Worm (Caenorhabditis elegans) whole organism, L4 larva: ENCODE data around the gene bris-1.

Experiments
- F37D6.2 ChIP-seq: sonication (generic microtip); optimal IDR thresholded peaks from 2 replicates; lab custom pipeline; 2016; ENCODE audit warnings: mild to moderate bottlenecking, missing genetic modification characterization, missing compliant biosample characterization
- F44E2.7 ChIP-seq: fragments of 200-800 bp; sonication (Bioruptor generic); IDR thresholded peaks from 2 replicates; pipeline ENCODE4 v2.1.2; 2022; ENCODE audit warnings: missing genetic modification characterization, missing compliant biosample characterization
- T20F7.1 ChIP-seq: fragments of 200-800 bp; sonication (Bioruptor generic); optimal IDR thresholded peaks from 2 replicates; lab custom pipeline; 2018; ENCODE audit warnings: mild to moderate bottlenecking, missing genetic modification characterization, missing compliant biosample characterization
- Y5F2A.4 ChIP-seq: fragments of 200-800 bp; sonication (Bioruptor generic); optimal IDR thresholded peaks from 2 replicates; lab custom pipeline; 2018; ENCODE audit warnings: mild to moderate bottlenecking, missing genetic modification characterization, missing compliant biosample characterization
- ZK337.2 ChIP-seq: fragments of 200-800 bp; sonication (Bioruptor generic); IDR thresholded peaks from 2 replicates; pipeline ENCODE4 v1.3.6; 2022; ENCODE audit warnings: missing genetic modification reagents, missing genetic modification characterization, missing compliant biosample characterization
- ceh-20 ChIP-seq: fragments of 200-800 bp; sonication (Bioruptor generic); IDR thresholded peaks from 2 replicates; pipeline ENCODE4 v1.3.6; 2022; ENCODE audit warnings: missing genetic modification reagents, missing genetic modification characterization, missing compliant biosample characterization
- ceh-62 ChIP-seq: sonication (generic microtip); optimal IDR thresholded peaks from 2 replicates; lab custom pipeline; 2017; ENCODE audit warnings: missing biosample characterization, missing genetic modification characterization
- cey-2 ChIP-seq: sonication (generic microtip); optimal IDR thresholded peaks from 3 replicates; lab custom pipeline; 2017; ENCODE audit warnings: missing genetic modification characterization, mild to moderate bottlenecking, missing compliant biosample characterization, antibody characterized with exemption, borderline replicate concordance; ENCODE audit not compliant: insufficient read depth
- daf-16 ChIP-seq, 3 experiments: sonication (generic microtip); optimal IDR thresholded peaks; 2 replicates each; lab custom pipeline; 2016 to 2017; ENCODE audit warnings: missing genetic modification characterization in 3 of 3, missing genetic modification reagents in 3 of 3, mild to moderate bottlenecking in 2 of 3, missing compliant biosample characterization in 2 of 3, missing biosample characterization in 1 of 3, moderate library complexity in 1 of 3
- daf-19 ChIP-seq: fragments of 200-800 bp; sonication (Bioruptor generic); conservative IDR thresholded peaks from 2 replicates; pipeline ENCODE4 v1.3.6; 2022; ENCODE audit warnings: missing genetic modification characterization, missing compliant biosample characterization
- egl-27 ChIP-seq: sonication (generic microtip); optimal IDR thresholded peaks from 3 replicates; lab custom pipeline; 2017; ENCODE audit warnings: missing biosample characterization, missing genetic modification reagents, missing genetic modification characterization
- gei-8 ChIP-seq: fragments of 200-800 bp; sonication (Bioruptor generic); optimal IDR thresholded peaks from 2 replicates; lab custom pipeline; 2018; ENCODE audit warnings: mild to moderate bottlenecking, missing genetic modification characterization, missing compliant biosample characterization
- hif-1 ChIP-seq, 2 experiments: sonication (generic microtip); optimal IDR thresholded peaks; 2 replicates each; lab custom pipeline; 2016 to 2017; ENCODE audit warnings: missing compliant biosample characterization in 2 of 2, missing genetic modification characterization in 2 of 2, missing genetic modification reagents in 2 of 2, missing genotype in 2 of 2, mild to moderate bottlenecking in 1 of 2
- lim-7 ChIP-seq: fragments of 200-800 bp; sonication (Bioruptor generic); IDR thresholded peaks from 2 replicates; pipeline ENCODE4 v1.3.6; 2022; ENCODE audit warnings: missing genetic modification characterization, missing compliant biosample characterization
- lin-15B ChIP-seq: fragments of 150-350 bp; sonication (generic microtip); optimal IDR thresholded peaks from 3 replicates; lab custom pipeline; 2014; ENCODE audit warnings: missing biosample characterization, missing genetic modification characterization
- lin-38 ChIP-seq: fragments of 200-800 bp; sonication (Bioruptor generic); IDR thresholded peaks from 2 replicates; pipeline ENCODE4 v1.3.6; 2022; ENCODE audit warnings: missing genetic modification reagents, missing genetic modification characterization, missing compliant biosample characterization
- lin-39 ChIP-seq: fragments of 150-350 bp; optimal IDR thresholded peaks from 2 replicates; lab custom pipeline; 2014; ENCODE audit warnings: missing biosample characterization, missing genetic modification reagents, missing genetic modification characterization
- madf-9 ChIP-seq: fragments of 200-800 bp; sonication (Bioruptor generic); conservative IDR thresholded peaks from 2 replicates; pipeline ENCODE4 v1.3.6; 2022; ENCODE audit warnings: missing genetic modification reagents, missing genetic modification characterization, missing compliant biosample characterization
- mdl-1 ChIP-seq, 2 experiments: fragments of 150-350 bp in 1 of 2; sonication (generic microtip) in 1 of 2; optimal IDR thresholded peaks; 2 replicates each; lab custom pipeline; 2014 to 2017; ENCODE audit warnings: missing biosample characterization in 2 of 2, missing genetic modification characterization in 2 of 2
- nhr-102 ChIP-seq: sonication (generic microtip); optimal IDR thresholded peaks from 2 replicates; lab custom pipeline; 2016; ENCODE audit warnings: mild to moderate bottlenecking, missing genetic modification characterization, moderate library complexity, missing compliant biosample characterization
- nhr-11 ChIP-seq: fragments of 150-350 bp; optimal IDR thresholded peaks from 2 replicates; lab custom pipeline; 2014; ENCODE audit warnings: missing biosample characterization, missing genetic modification characterization
- nhr-42 ChIP-seq: fragments of 200-800 bp; sonication (Bioruptor generic); IDR thresholded peaks from 2 replicates; pipeline ENCODE4 v1.3.6; 2022; ENCODE audit warnings: missing genetic modification characterization, missing compliant biosample characterization
- nhr-48 ChIP-seq: sonication (generic microtip); optimal IDR thresholded peaks from 2 replicates; lab custom pipeline; 2016; ENCODE audit warnings: mild to moderate bottlenecking, missing genetic modification characterization, missing compliant biosample characterization
- pha-4 ChIP-seq, 2 experiments: fragments of 150-350 bp in 1 of 2; fragments of 200-800 bp in 1 of 2; sonication (Bioruptor generic) in 1 of 2; IDR thresholded peaks in 1 of 2; optimal IDR thresholded peaks in 1 of 2; 2 replicates each; pipeline versions ENCODE4 v1.3.6 to Lab custom; 2014 to 2022; ENCODE audit warnings: missing genetic modification characterization in 2 of 2, missing genetic modification reagents in 2 of 2, missing biosample characterization in 1 of 2, missing compliant biosample characterization in 1 of 2
- php-3 ChIP-seq: fragments of 200-800 bp; sonication (Bioruptor generic); IDR thresholded peaks from 2 replicates; pipeline ENCODE4 v1.3.6; 2022; ENCODE audit warnings: missing genetic modification reagents, missing genetic modification characterization, missing compliant biosample characterization
- skn-1 ChIP-seq: fragments of 150-350 bp; optimal IDR thresholded peaks from 2 replicates; lab custom pipeline; 2014; ENCODE audit warnings: missing biosample characterization, missing genetic modification characterization
- snpc-4 ChIP-seq: fragments of 150-350 bp; optimal IDR thresholded peaks from 2 replicates; lab custom pipeline; 2014; ENCODE audit warnings: missing biosample characterization, missing genetic modification characterization
- tag-97 ChIP-seq: fragments of 200-800 bp; sonication (Bioruptor generic); IDR thresholded peaks from 2 replicates; pipeline ENCODE4 v1.3.6; 2022; ENCODE audit warnings: missing genetic modification characterization, missing compliant biosample characterization
- unc-62 ChIP-seq, 3 experiments: fragments of 150-350 bp in 1 of 3; sonication (generic microtip); optimal IDR thresholded peaks in 2 of 3; peaks in 1 of 3; 1 replicate in 1 of 3; 2 replicates in 2 of 3; lab custom pipeline; 2014 to 2017; ENCODE audit warnings: missing biosample characterization in 3 of 3, missing genetic modification characterization in 3 of 3, missing genetic modification reagents in 3 of 3, missing genotype in 1 of 3
- vab-7 ChIP-seq: fragments of 200-800 bp; sonication (Bioruptor generic); IDR thresholded peaks from 2 replicates; pipeline ENCODE4 v1.3.6; 2022; ENCODE audit warnings: missing genetic modification reagents, missing genetic modification characterization, missing compliant biosample characterization
- zip-2 ChIP-seq: fragments of 150-350 bp; optimal IDR thresholded peaks from 2 replicates; lab custom pipeline; 2014; ENCODE audit warnings: missing biosample characterization, missing genetic modification characterization
- ztf-11 ChIP-seq: fragments of 150-350 bp; optimal IDR thresholded peaks from 2 replicates; lab custom pipeline; 2014; ENCODE audit warnings: missing biosample characterization, missing genetic modification characterization

The bris-1 gene

ce11 chrIV:3848985-3849384 lies 29.9 kb upstream of the bris-1 start:
- no peak for TF ChIP-seq nhr-102
- TF ChIP-seq skn-1 (tag; lab: Kevin White, UChicago) = no peak
- no peak for TF ChIP-seq tag-97 (GFP tag; lab: Robert Waterston, UW)
- TF ChIP-seq daf-16 (GFP tag; optimal IDR thresholded peaks at IDR 0.05; lab: Kevin White, UChicago) = no peak
- no peak for TF ChIP-seq daf-16 (tag; optimal IDR thresholded peaks at IDR 0.05; lab: Kevin White, UChicago)
- no peak for TF ChIP-seq nhr-42 (GFP tag; lab: Robert Waterston, UW)

ce11 chrIV:3847489-3847888 lies 28.4 kb upstream of the bris-1 start:
- no peak for TF ChIP-seq ceh-62 (tag; lab: Kevin White, UChicago)
- TF ChIP-seq lin-39 (tag; lab: Kevin White, UChicago) = no peak
- TF ChIP-seq ceh-20 = no peak
- TF ChIP-seq hif-1 (tag; optimal IDR thresholded peaks at IDR 0.05; lab: Kevin White, UChicago) = no peak
- TF ChIP-seq lin-38 (GFP tag; lab: Robert Waterston, UW) = no peak

- no peak for TF ChIP-seq pha-4 (GFP tag; IDR thresholded peaks at IDR 0.05; lab: Robert Waterston, UW)
- TF ChIP-seq pha-4 (tag; optimal IDR thresholded peaks at IDR 0.05; lab: Kevin White, UChicago) = no peak
- TF ChIP-seq ztf-11 = no peak
- no peak for TF ChIP-seq egl-27 (tag; lab: Kevin White, UChicago)
- no peak for TF ChIP-seq madf-9
- no peak for TF ChIP-seq nhr-102
- no peak for TF ChIP-seq php-3 (GFP tag; lab: Robert Waterston, UW)
- TF ChIP-seq lim-7 = no peak
- no peak for TF ChIP-seq lin-15B (tag; lab: Kevin White, UChicago)
- no peak for TF ChIP-seq mdl-1 (tag; optimal IDR thresholded peaks at IDR 0.05; lab: Kevin White, UChicago)
- no peak for TF ChIP-seq skn-1 (tag; lab: Kevin White, UChicago)
- no peak for TF ChIP-seq vab-7 (GFP tag; lab: Robert Waterston, UW)
- no peak for TF ChIP-seq gei-8 (GFP tag; lab: Kevin White, UChicago)
- no peak for TF ChIP-seq unc-62 (GFP tag; optimal IDR thresholded peaks at IDR 0.05 in 1 of 2; lab: Kevin White, UChicago)
- TF ChIP-seq unc-62 (tag; optimal IDR thresholded peaks at IDR 0.05; lab: Kevin White, UChicago) = no peak
Observed at ce11 chrIV:3844584-3844983, 25.5 kb upstream of the bris-1 start.

- no peak for TF ChIP-seq nhr-48 (tag; lab: Kevin White, UChicago)
- no peak for TF ChIP-seq ZK337.2 (GFP tag; lab: Robert Waterston, UW)
- no peak for TF ChIP-seq snpc-4 (tag; lab: Kevin White, UChicago)
- no peak for TF ChIP-seq daf-19
Observed at ce11 chrIV:3844004-3844403, 24.9 kb upstream of the bris-1 start.

ce11 chrIV:3843019-3843527 lies 23.9 kb upstream of the bris-1 start:
- TF ChIP-seq cey-2 (tag; lab: Kevin White, UChicago) (no peak), F44E2.7 (no peak)

- TF ChIP-seq nhr-11 (tag; lab: Kevin White, UChicago) = no peak
- no peak for TF ChIP-seq zip-2
- TF ChIP-seq Y5F2A.4 (GFP tag; lab: Kevin White, UChicago) = no peak
- no peak for TF ChIP-seq F37D6.2 (tag; lab: Kevin White, UChicago)
- no peak for TF ChIP-seq T20F7.1 (GFP tag; lab: Kevin White, UChicago)
- no peak for TF ChIP-seq cey-2 (tag; lab: Kevin White, UChicago)
Observed at ce11 chrIV:3841607-3842006, 22.5 kb upstream of the bris-1 start.
